Worm (Caenorhabditis elegans) whole organism, early embryonic: ENCODE data around the gene ador-1.
"Not testable (repeated sequence)": the region's sequence is repeated elsewhere in the genome, so short reads cannot be mapped to it uniquely, and the experiment has no call there.

Experiments used
- B0310.2 ChIP-seq: sonication (generic microtip); optimal IDR thresholded peaks from 2 replicates; lab custom pipeline; 2016; ENCODE audit warnings: mild to moderate bottlenecking, missing genetic modification characterization, missing compliant biosample characterization
- F13C5.2 ChIP-seq: sonication (generic microtip); optimal IDR thresholded peaks from 2 replicates; lab custom pipeline; 2017; ENCODE audit warnings: mild to moderate bottlenecking, missing genetic modification characterization, inconsistent platforms, missing compliant biosample characterization
- aly-1 ChIP-seq: sonication (generic microtip); optimal IDR thresholded peaks from 2 replicates; lab custom pipeline; 2016; ENCODE audit warnings: missing genetic modification characterization, missing compliant biosample characterization
- ama-1 ChIP-seq: fragments of 150-350 bp; optimal IDR thresholded peaks from 2 replicates; lab custom pipeline; 2014
- ceh-13 ChIP-seq: fragments of 200-800 bp; sonication (Bioruptor generic); optimal IDR thresholded peaks from 2 replicates; lab custom pipeline; 2018; ENCODE audit warnings: mild to moderate bottlenecking, missing genetic modification characterization, missing compliant biosample characterization
- ceh-36 ChIP-seq: sonication (generic microtip); optimal IDR thresholded peaks from 2 replicates; lab custom pipeline; 2016; ENCODE audit warnings: missing genetic modification characterization, inconsistent platforms, missing compliant biosample characterization
- ets-7 ChIP-seq: sonication (generic microtip); optimal IDR thresholded peaks from 2 replicates; lab custom pipeline; 2016; ENCODE audit warnings: missing genotype, missing genetic modification characterization, missing compliant biosample characterization
- flt-1 ChIP-seq: fragments of 200-800 bp; sonication (Bioruptor generic); IDR thresholded peaks from 2 replicates; pipeline ENCODE4 v1.3.6; 2022; ENCODE audit warnings: missing genetic modification characterization, missing compliant biosample characterization
- hmbx-1 ChIP-seq: sonication (generic microtip); optimal IDR thresholded peaks from 2 replicates; lab custom pipeline; 2016; ENCODE audit warnings: mild to moderate bottlenecking, missing genetic modification characterization, missing compliant biosample characterization
- hmg-4 ChIP-seq: fragments of 200-800 bp; sonication (Bioruptor generic); optimal IDR thresholded peaks from 2 replicates; lab custom pipeline; 2018; ENCODE audit warnings: mild to moderate bottlenecking, missing genetic modification characterization, missing compliant biosample characterization
- hnd-1 ChIP-seq: sonication (generic microtip); optimal IDR thresholded peaks from 2 replicates; lab custom pipeline; 2016; ENCODE audit warnings: missing genetic modification characterization, missing compliant biosample characterization
- pes-1 ChIP-seq: fragments of 200-800 bp; sonication (Bioruptor generic); IDR thresholded peaks from 2 replicates; pipeline ENCODE4 v1.3.6; 2022; ENCODE audit warnings: missing genetic modification reagents, missing genetic modification characterization, missing compliant biosample characterization
- scrt-1 ChIP-seq: fragments of 200-800 bp; sonication (Bioruptor generic); IDR thresholded peaks from 2 replicates; pipeline ENCODE4 v1.3.6; 2022; ENCODE audit warnings: missing genetic modification characterization, missing compliant biosample characterization
- sea-1 ChIP-seq: fragments of 200-800 bp; sonication (Bioruptor generic); conservative IDR thresholded peaks from 2 replicates; pipeline ENCODE4 v1.3.6; 2022; ENCODE audit warnings: missing genetic modification characterization, missing compliant biosample characterization
- tbx-11 ChIP-seq: fragments of 200-800 bp; sonication (Bioruptor generic); IDR thresholded peaks from 2 replicates; pipeline ENCODE4 v1.3.6; 2022; ENCODE audit warnings: missing genetic modification characterization, missing compliant biosample characterization
- tbx-37 ChIP-seq: fragments of 200-800 bp; sonication (Bioruptor generic); conservative IDR thresholded peaks from 2 replicates; pipeline ENCODE4 v1.3.6; 2022; ENCODE audit warnings: missing genetic modification reagents, missing genetic modification characterization, missing compliant biosample characterization
- tra-4 ChIP-seq: sonication (generic microtip); optimal IDR thresholded peaks from 2 replicates; lab custom pipeline; 2017; ENCODE audit warnings: missing genetic modification characterization, missing compliant biosample characterization

Gene ador-1

ce11 chrII:12542594-12542997, 39.9 kb upstream of the ador-1 start:
- TF ChIP-seq sea-1 (GFP tag; lab: Robert Waterston, UW) (no peak), ceh-13 (no peak), hmg-4 (GFP tag; lab: Kevin White, UChicago) (no peak), F13C5.2 (tag; lab: Kevin White, UChicago) (no peak), tbx-37 (no peak), scrt-1 (GFP tag; lab: Robert Waterston, UW) (no peak), hmbx-1 (tag; lab: Kevin White, UChicago) (no peak), tbx-11 (GFP tag; lab: Robert Waterston, UW) (no peak), ets-7 (tag; lab: Kevin White, UChicago) (no peak), tra-4 (tag; lab: Kevin White, UChicago) (no peak), aly-1 (no peak), flt-1 (GFP tag; lab: Robert Waterston, UW) (no peak), pes-1 (no peak), B0310.2 (tag; lab: Kevin White, UChicago) (no peak), ama-1 (lab: Kevin White, UChicago) (no peak), ceh-36 (tag; lab: Kevin White, UChicago) (no peak), hnd-1 (tag; lab: Kevin White, UChicago) (no peak)

- TF ChIP-seq B0310.2 (tag; lab: Kevin White, UChicago), result no peak
- TF ChIP-seq hmbx-1 (tag; lab: Kevin White, UChicago), result no peak
- no peak for TF ChIP-seq flt-1 (GFP tag; lab: Robert Waterston, UW)
- no peak for TF ChIP-seq scrt-1 (GFP tag; lab: Robert Waterston, UW)
- no peak for TF ChIP-seq aly-1
- TF ChIP-seq tbx-11 (GFP tag; lab: Robert Waterston, UW), result no peak
Observed at ce11 chrII:12539395-12539794, 36.7 kb upstream of the ador-1 start.

- TF ChIP-seq hmg-4 (GFP tag; lab: Kevin White, UChicago); hnd-1 (tag; lab: Kevin White, UChicago); ama-1 (lab: Kevin White, UChicago): not testable (repeated sequence)
Observed at ce11 chrII:12536203-12536602, 33.5 kb upstream of the ador-1 start, which contains the start of gene F49C5.3. Gene F49C5.3, plus strand, starts transcription at chrII:12536503.

ce11 chrII:12535297-12535803, 32.7 kb upstream of the ador-1 start, which contains the start of gene nimk-1:
Gene nimk-1, plus strand, starts transcription at chrII:12535753.
- TF ChIP-seq ceh-36 (tag; lab: Kevin White, UChicago), result peak; percentile 59
- no peak for TF ChIP-seq ceh-13
- no peak for TF ChIP-seq F13C5.2 (tag; lab: Kevin White, UChicago)
- no peak for TF ChIP-seq flt-1 (GFP tag; lab: Robert Waterston, UW)
- TF ChIP-seq hmg-4 (GFP tag; lab: Kevin White, UChicago), result no peak
- TF ChIP-seq tra-4 (tag; lab: Kevin White, UChicago), result no peak
- TF ChIP-seq sea-1 (GFP tag; lab: Robert Waterston, UW), result no peak
- no peak for TF ChIP-seq ets-7 (tag; lab: Kevin White, UChicago)

- TF ChIP-seq sea-1 (GFP tag; lab: Robert Waterston, UW) (no peak), F13C5.2 (tag; lab: Kevin White, UChicago) (no peak), hmg-4 (GFP tag; lab: Kevin White, UChicago) (no peak)
Observed at ce11 chrII:12530958-12531357, 28.3 kb upstream of the ador-1 start, which contains the start of gene srx-120. Gene srx-120, plus strand, starts transcription at chrII:12531258.

ce11 chrII:12527947-12528346, 25.3 kb upstream of the ador-1 start, which contains the start of gene srx-119:
Gene srx-119, plus strand, starts transcription at chrII:12528247.
- TF ChIP-seq tbx-37 (no peak), ets-7 (tag; lab: Kevin White, UChicago) (no peak), hmbx-1 (tag; lab: Kevin White, UChicago) (no peak), aly-1 (no peak), tbx-11 (GFP tag; lab: Robert Waterston, UW) (no peak), hmg-4 (GFP tag; lab: Kevin White, UChicago) (no peak), hnd-1 (tag; lab: Kevin White, UChicago) (no peak), sea-1 (GFP tag; lab: Robert Waterston, UW) (no peak), tra-4 (tag; lab: Kevin White, UChicago) (no peak), pes-1 (no peak), ceh-36 (tag; lab: Kevin White, UChicago) (no peak), ama-1 (lab: Kevin White, UChicago) (no peak), scrt-1 (GFP tag; lab: Robert Waterston, UW) (no peak)

ce11 chrII:12525526-12525925, 22.8 kb upstream of the ador-1 start, which contains the start of gene srx-118:
Gene srx-118, plus strand, starts transcription at chrII:12525826.
- no peak for TF ChIP-seq ceh-13
- TF ChIP-seq ceh-36 (tag; lab: Kevin White, UChicago), result no peak
- TF ChIP-seq tbx-37, result no peak
- TF ChIP-seq hmg-4 (GFP tag; lab: Kevin White, UChicago), result no peak
- no peak for TF ChIP-seq sea-1 (GFP tag; lab: Robert Waterston, UW)

ce11 chrII:12519616-12520015, 16.9 kb upstream of the ador-1 start, which contains the start of gene ceh-99:
Gene ceh-99, plus strand, starts transcription at chrII:12519981.
- TF ChIP-seq tra-4 (tag; lab: Kevin White, UChicago), result no peak
